Worm (Caenorhabditis elegans) whole organism, late embryonic: ENCODE measurements around the gene T07A9.14.

Experiments
- ceh-14 ChIP-seq: sonication (generic microtip); optimal IDR thresholded peaks from 2 replicates; lab custom pipeline; 2016; ENCODE audit warnings: missing genotype, missing genetic modification characterization, missing compliant biosample characterization
- ceh-34 ChIP-seq: sonication (generic microtip); optimal IDR thresholded peaks from 2 replicates; lab custom pipeline; 2016; ENCODE audit warnings: mild to moderate bottlenecking, missing genetic modification characterization, missing compliant biosample characterization
- ceh-6 ChIP-seq: fragments of 200-800 bp; sonication (Bioruptor generic); optimal IDR thresholded peaks from 2 replicates; lab custom pipeline; 2018; ENCODE audit warnings: mild to moderate bottlenecking, missing genetic modification characterization, missing compliant biosample characterization
- che-1 ChIP-seq: sonication (generic microtip); optimal IDR thresholded peaks from 2 replicates; lab custom pipeline; 2016; ENCODE audit warnings: mild to moderate bottlenecking, missing genetic modification characterization, missing compliant biosample characterization
- dmd-4 ChIP-seq: sonication (generic microtip); optimal IDR thresholded peaks from 2 replicates; lab custom pipeline; 2016; ENCODE audit warnings: borderline replicate concordance, missing genetic modification characterization, missing compliant biosample characterization
- elt-4 ChIP-seq: sonication (generic microtip); optimal IDR thresholded peaks from 2 replicates; lab custom pipeline; 2016; ENCODE audit warnings: missing genetic modification characterization, missing compliant biosample characterization
- fkh-10 ChIP-seq: fragments of 150-350 bp; optimal IDR thresholded peaks from 2 replicates; lab custom pipeline; 2014; ENCODE audit warnings: missing biosample characterization, missing genetic modification reagents, missing genetic modification characterization
- nfya-1 ChIP-seq: sonication (generic microtip); optimal IDR thresholded peaks from 2 replicates; lab custom pipeline; 2017; ENCODE audit warnings: missing genetic modification characterization, mild to moderate bottlenecking, missing compliant biosample characterization, antibody characterized with exemption, moderate library complexity
- nhr-11 ChIP-seq: fragments of 150-350 bp; optimal IDR thresholded peaks from 2 replicates; lab custom pipeline; 2014; ENCODE audit warnings: missing biosample characterization, missing genetic modification characterization
- pha-4 ChIP-seq: fragments of 150-350 bp; optimal IDR thresholded peaks from 2 replicates; lab custom pipeline; 2018; ENCODE audit warnings: missing biosample characterization, missing genetic modification reagents, missing genetic modification characterization
- rnt-1 ChIP-seq: sonication (generic microtip); optimal IDR thresholded peaks from 2 replicates; lab custom pipeline; 2016; ENCODE audit warnings: missing genetic modification characterization, missing compliant biosample characterization
- ztf-16 ChIP-seq: sonication (generic microtip); optimal IDR thresholded peaks from 2 replicates; lab custom pipeline; 2017; ENCODE audit warnings: missing genetic modification characterization, missing compliant biosample characterization

ce11 chrIV:425052-425451 is 38.6 kb downstream of the T07A9.14 start, which contains the start of gene daf-18:
- no peak for TF ChIP-seq che-1 (tag; lab: Kevin White, UChicago)
- TF ChIP-seq ztf-16 (tag; lab: Kevin White, UChicago), result no peak
- TF ChIP-seq elt-4 (tag; lab: Kevin White, UChicago), result no peak
- TF ChIP-seq nfya-1 (tag; lab: Kevin White, UChicago), result no peak
- no peak for TF ChIP-seq rnt-1 (tag; lab: Kevin White, UChicago)
- TF ChIP-seq ceh-34 (tag; lab: Kevin White, UChicago), result no peak
- TF ChIP-seq pha-4 (tag; lab: Kevin White, UChicago), result no peak
- TF ChIP-seq ceh-6 (GFP tag; lab: Kevin White, UChicago), result no peak
- no peak for TF ChIP-seq ceh-14
- no peak for TF ChIP-seq dmd-4
- no peak for TF ChIP-seq fkh-10 (GFP tag; lab: Kevin White, UChicago)
- no peak for TF ChIP-seq nhr-11 (tag; lab: Kevin White, UChicago)
